Worm (Caenorhabditis elegans) whole organism, midembryonic: Measurements from ENCODE around the gene zag-1.

Experiments used
- T22C8.4 ChIP-seq: fragments of 200-800 bp; sonication (Bioruptor generic); IDR thresholded peaks from 2 replicates; pipeline ENCODE4 v1.3.6; 2022; ENCODE audit warnings: missing genetic modification characterization, missing compliant biosample characterization
- cog-1 ChIP-seq: sonication (generic microtip); optimal IDR thresholded peaks from 2 replicates; lab custom pipeline; 2016; ENCODE audit warnings: missing genetic modification characterization, missing compliant biosample characterization

- no peak for TF ChIP-seq T22C8.4 (GFP tag; lab: Robert Waterston, UW)
- no peak for TF ChIP-seq cog-1 (tag; lab: Kevin White, UChicago)
Observed at ce11 chrIV:3854606-3855005, 1.0 kb upstream of the zag-1 start.
